Fruit fly (Drosophila melanogaster) whole organism, embryonic: ENCODE results near the gene Col4a1.

Experiments
- BEAF-32 ChIP-seq: fragments of 200-800 bp; sonication (Bioruptor generic); optimal IDR thresholded peaks from 3 replicates; lab custom pipeline; 2017; ENCODE audit warnings: missing biosample characterization, missing genetic modification characterization, mild to moderate bottlenecking, moderate library complexity, missing genetic modification reagents
- CG10209 ChIP-seq: fragments of 200-800 bp; sonication (Bioruptor generic); optimal IDR thresholded peaks from 3 replicates; lab custom pipeline; 2017; ENCODE audit warnings: missing biosample characterization, mild to moderate bottlenecking, missing genetic modification characterization, missing genetic modification reagents
- CG11560 ChIP-seq: fragments of 200-800 bp; sonication (Bioruptor generic); IDR thresholded peaks from 3 replicates; pipeline ENCODE4 v1.3.6; 2022; ENCODE audit warnings: missing biosample characterization, missing genetic modification characterization
- CG13296 ChIP-seq: fragments of 200-800 bp; sonication (Bioruptor generic); optimal IDR thresholded peaks from 3 replicates; lab custom pipeline; 2018; ENCODE audit warnings: missing biosample characterization, mild to moderate bottlenecking, missing genetic modification characterization
- CG13424 ChIP-seq: fragments of 200-800 bp; sonication (Bioruptor generic); optimal IDR thresholded peaks from 2 replicates; lab custom pipeline; 2019; ENCODE audit warnings: missing biosample characterization, mild to moderate bottlenecking, missing genetic modification characterization, moderate library complexity
- CG14710 ChIP-seq: fragments of 200-800 bp; sonication (Bioruptor generic); optimal IDR thresholded peaks from 3 replicates; lab custom pipeline; 2019; ENCODE audit warnings: missing biosample characterization, mild to moderate bottlenecking, missing genetic modification characterization, moderate library complexity
- CG1647 ChIP-seq: fragments of 200-800 bp; sonication (Bioruptor generic); optimal IDR thresholded peaks from 3 replicates; lab custom pipeline; 2016; ENCODE audit warnings: missing biosample characterization, missing genetic modification characterization
- CG16815 ChIP-seq: fragments of 200-800 bp; sonication (Bioruptor generic); optimal IDR thresholded peaks from 3 replicates; lab custom pipeline; 2017; ENCODE audit warnings: missing biosample characterization, mild to moderate bottlenecking, missing genetic modification characterization
- CG17328 ChIP-seq: fragments of 200-800 bp; sonication (Bioruptor generic); IDR thresholded peaks from 2 replicates; pipeline ENCODE4 v1.3.6; 2022; ENCODE audit warnings: missing biosample characterization, missing genetic modification characterization
- CG17361 ChIP-seq: fragments of 200-800 bp; sonication (Bioruptor generic); IDR thresholded peaks from 3 replicates; pipeline ENCODE4 v1.3.6; 2022; ENCODE audit warnings: missing biosample characterization, missing genetic modification characterization
- CG17385 ChIP-seq: fragments of 200-800 bp; sonication (Bioruptor generic); optimal IDR thresholded peaks from 3 replicates; lab custom pipeline; 2018; ENCODE audit warnings: missing biosample characterization, mild to moderate bottlenecking, missing genetic modification characterization
- CG17802 ChIP-seq: fragments of 200-800 bp; sonication (Bioruptor generic); optimal IDR thresholded peaks from 2 replicates; lab custom pipeline; 2018; ENCODE audit warnings: missing biosample characterization, mild to moderate bottlenecking, missing genetic modification characterization, moderate library complexity
- CG17912 ChIP-seq: fragments of 200-800 bp; sonication (Bioruptor generic); optimal IDR thresholded peaks from 2 replicates; lab custom pipeline; 2018; ENCODE audit warnings: missing biosample characterization, mild to moderate bottlenecking, missing genetic modification characterization
- CG2678 ChIP-seq: fragments of 200-800 bp; sonication (Bioruptor generic); optimal IDR thresholded peaks from 3 replicates; lab custom pipeline; 2019; ENCODE audit warnings: missing biosample characterization, mild to moderate bottlenecking, missing genetic modification characterization, moderate library complexity
- CG2712 ChIP-seq: fragments of 200-800 bp; optimal IDR thresholded peaks from 3 replicates; lab custom pipeline; 2019; ENCODE audit warnings: missing biosample characterization, mild to moderate bottlenecking, missing genetic modification characterization, moderate library complexity
- CG30020 ChIP-seq: fragments of 200-800 bp; optimal IDR thresholded peaks from 2 replicates; lab custom pipeline; 2019; ENCODE audit warnings: missing biosample characterization, mild to moderate bottlenecking, missing genetic modification characterization, moderate library complexity
- CG3281 ChIP-seq: fragments of 200-800 bp; sonication (Bioruptor generic); optimal IDR thresholded peaks from 3 replicates; lab custom pipeline; 2017; ENCODE audit warnings: missing biosample characterization, mild to moderate bottlenecking, missing genetic modification characterization
- CG34224 ChIP-seq: fragments of 200-800 bp; sonication (Bioruptor generic); IDR thresholded peaks from 3 replicates; pipeline ENCODE4 v1.3.6; 2022; ENCODE audit warnings: missing biosample characterization, missing genetic modification characterization; ENCODE audit not compliant: partially characterized antibody
- CG7987 ChIP-seq: fragments of 200-800 bp; sonication (Bioruptor generic); optimal IDR thresholded peaks from 2 replicates; lab custom pipeline; 2018; ENCODE audit warnings: missing biosample characterization, mild to moderate bottlenecking, missing genetic modification characterization, moderate library complexity
- CTCF ChIP-seq: fragments of 200-800 bp; sonication (Bioruptor generic); optimal IDR thresholded peaks from 2 replicates; lab custom pipeline; 2017; ENCODE audit warnings: missing biosample characterization, mild to moderate bottlenecking, missing genetic modification characterization, moderate library complexity
- Dll ChIP-seq: fragments of 200-800 bp; sonication (Bioruptor generic); IDR thresholded peaks from 4 replicates; pipeline ENCODE4 v1.3.6; 2022; ENCODE audit warnings: missing biosample characterization, missing genetic modification characterization; ENCODE audit not compliant: partially characterized antibody
- E2f1 ChIP-seq: fragments of 200-800 bp; sonication (Bioruptor generic); IDR thresholded peaks from 2 replicates; pipeline ENCODE4 v1.3.6; 2022; ENCODE audit warnings: missing biosample characterization, missing genetic modification characterization
- E2f2 ChIP-seq: fragments of 200-800 bp; sonication (Bioruptor generic); IDR thresholded peaks from 2 replicates; pipeline ENCODE4 v1.3.6; 2022; ENCODE audit warnings: missing biosample characterization, missing genetic modification characterization
- Fer1 ChIP-seq: fragments of 200-800 bp; sonication (Bioruptor generic); optimal IDR thresholded peaks from 2 replicates; lab custom pipeline; 2017; ENCODE audit warnings: missing biosample characterization, mild to moderate bottlenecking, missing genetic modification characterization
- Hey ChIP-seq: fragments of 200-800 bp; sonication (Bioruptor generic); optimal IDR thresholded peaks from 3 replicates; lab custom pipeline; 2018; ENCODE audit warnings: missing biosample characterization, mild to moderate bottlenecking, missing genetic modification characterization
- HmgZ ChIP-seq: fragments of 200-800 bp; sonication (Bioruptor generic); optimal IDR thresholded peaks from 2 replicates; lab custom pipeline; 2018; ENCODE audit warnings: missing biosample characterization, mild to moderate bottlenecking, missing genetic modification characterization
- Hmr ChIP-seq: fragments of 200-800 bp; sonication (Bioruptor generic); optimal IDR thresholded peaks from 3 replicates; lab custom pipeline; 2017; ENCODE audit warnings: mild to moderate bottlenecking, missing biosample characterization, missing genetic modification reagents, missing genetic modification characterization
- Lim3 ChIP-seq: fragments of 200-800 bp; sonication (Bioruptor generic); IDR thresholded peaks from 2 replicates; pipeline ENCODE4 v1.3.6; 2022; ENCODE audit warnings: missing biosample characterization, missing genetic modification characterization
- MBD-R2 ChIP-seq: fragments of 200-800 bp; sonication (Bioruptor generic); IDR thresholded peaks from 2 replicates; pipeline ENCODE4 v1.3.6; 2022; ENCODE audit warnings: missing biosample characterization, missing genetic modification characterization
- MESR4 ChIP-seq: fragments of 200-800 bp; sonication (Bioruptor generic); optimal IDR thresholded peaks from 2 replicates; lab custom pipeline; 2018; ENCODE audit warnings: missing biosample characterization, mild to moderate bottlenecking, missing genetic modification characterization, moderate library complexity
- NC2β ChIP-seq: fragments of 200-800 bp; sonication (Bioruptor generic); optimal IDR thresholded peaks from 2 replicates; lab custom pipeline; 2016; ENCODE audit warnings: missing biosample characterization, missing genetic modification characterization
- Opbp ChIP-seq: fragments of 200-800 bp; sonication (Bioruptor generic); IDR thresholded peaks from 3 replicates; pipeline ENCODE4 v1.3.6; 2022; ENCODE audit warnings: missing biosample characterization, missing genetic modification characterization; ENCODE audit not compliant: partially characterized antibody
- Spps ChIP-seq: fragments of 200-800 bp; sonication (Bioruptor generic); optimal IDR thresholded peaks from 2 replicates; lab custom pipeline; 2018; ENCODE audit warnings: missing biosample characterization, mild to moderate bottlenecking, missing genetic modification characterization
- YL-1 ChIP-seq: fragments of 200-800 bp; sonication (Bioruptor generic); optimal IDR thresholded peaks from 3 replicates; lab custom pipeline; 2017; ENCODE audit warnings: missing biosample characterization, mild to moderate bottlenecking, missing genetic modification characterization
- ac ChIP-seq: fragments of 200-800 bp; sonication (Bioruptor generic); optimal IDR thresholded peaks from 3 replicates; lab custom pipeline; 2017; ENCODE audit warnings: missing biosample characterization, mild to moderate bottlenecking, missing genetic modification characterization
- ash1 ChIP-seq: fragments of 200-800 bp; sonication (Bioruptor generic); optimal IDR thresholded peaks from 2 replicates; lab custom pipeline; 2018; ENCODE audit warnings: missing biosample characterization, mild to moderate bottlenecking, missing genetic modification characterization
- ato ChIP-seq: fragments of 200-800 bp; sonication (Bioruptor generic); IDR thresholded peaks from 2 replicates; pipeline ENCODE4 v1.3.6; 2022; ENCODE audit warnings: missing biosample characterization, missing genetic modification characterization; ENCODE audit not compliant: partially characterized antibody
- chif ChIP-seq, 2 experiments: fragments of 200-800 bp; sonication (Bioruptor generic); optimal IDR thresholded peaks; 3 replicates each; lab custom pipeline; 2016; ENCODE audit warnings: missing biosample characterization in 2 of 2, missing genetic modification characterization in 2 of 2
- chm ChIP-seq: fragments of 200-800 bp; sonication (Bioruptor generic); IDR thresholded peaks from 2 replicates; pipeline ENCODE4 v1.3.6; 2022; ENCODE audit warnings: missing biosample characterization, missing genetic modification characterization
- ind ChIP-seq: fragments of 200-800 bp; sonication (Bioruptor generic); optimal IDR thresholded peaks from 3 replicates; lab custom pipeline; 2016; ENCODE audit warnings: missing biosample characterization, missing genetic modification characterization
- kah ChIP-seq: fragments of 200-800 bp; sonication (Bioruptor generic); optimal IDR thresholded peaks from 2 replicates; lab custom pipeline; 2018; ENCODE audit warnings: missing biosample characterization, mild to moderate bottlenecking, missing genetic modification characterization
- knrl ChIP-seq: fragments of 200-800 bp; sonication (Bioruptor generic); IDR thresholded peaks from 3 replicates; pipeline ENCODE4 v1.3.6; 2022; ENCODE audit warnings: missing biosample characterization, missing genetic modification characterization; ENCODE audit not compliant: partially characterized antibody
- lab ChIP-seq: fragments of 200-800 bp; sonication (Bioruptor generic); optimal IDR thresholded peaks from 3 replicates; lab custom pipeline; 2017; ENCODE audit warnings: missing biosample characterization, missing genetic modification characterization, mild to moderate bottlenecking, moderate library complexity, missing genetic modification reagents
- nmo ChIP-seq: fragments of 200-800 bp; sonication (Bioruptor generic); optimal IDR thresholded peaks from 2 replicates; lab custom pipeline; 2018; ENCODE audit warnings: missing biosample characterization, mild to moderate bottlenecking, missing genetic modification characterization, moderate library complexity
- shn ChIP-seq: fragments of 200-800 bp; sonication (Bioruptor generic); optimal IDR thresholded peaks from 3 replicates; lab custom pipeline; 2016; ENCODE audit warnings: missing biosample characterization, missing genetic modification characterization
- tin ChIP-seq: fragments of 200-800 bp; sonication (Bioruptor generic); optimal IDR thresholded peaks from 3 replicates; lab custom pipeline; 2016; ENCODE audit warnings: missing biosample characterization, missing genetic modification characterization
- tna ChIP-seq: fragments of 200-800 bp; sonication (Bioruptor generic); IDR thresholded peaks from 2 replicates; pipeline ENCODE4 v1.3.6; 2022; ENCODE audit warnings: missing biosample characterization, missing genetic modification characterization; ENCODE audit not compliant: partially characterized antibody
- unc-4 ChIP-seq: fragments of 200-800 bp; sonication (Bioruptor generic); IDR thresholded peaks from 2 replicates; pipeline ENCODE4 v1.3.6; 2022; ENCODE audit warnings: missing biosample characterization, missing genetic modification characterization; ENCODE audit not compliant: partially characterized antibody
- vvl ChIP-seq: fragments of 200-800 bp; sonication (Bioruptor generic); IDR thresholded peaks from 2 replicates; pipeline ENCODE4 v1.3.6; 2022; ENCODE audit warnings: missing biosample characterization, missing genetic modification characterization

The Col4a1 gene

dm6 chr2L:5054953-5055352 is 25.5 kb downstream of the Col4a1 start, which contains the start of the genes CG14036 and His3.3A (continued):
- 0 out of 2 replicates have a peak, but pooled peaks have one; percentile 25 for TF ChIP-seq ato (GFP tag; lab: Robert Waterston, UW)
- no peak for TF ChIP-seq ind (GFP tag; lab: Kevin White, UChicago)
- no peak for TF ChIP-seq CG16815 (GFP tag; lab: Kevin White, UChicago)
- peak; percentile 43 for TF ChIP-seq CG13424 (tag; lab: Kevin White, UChicago)
- TF ChIP-seq lab (GFP tag; lab: Kevin White, UChicago): peak; percentile 35
- peak; percentile 41; the same call in 1 of the 2 replicates for TF ChIP-seq E2f1 (GFP tag; lab: Robert Waterston, UW)
- TF ChIP-seq nmo (GFP tag; lab: Kevin White, UChicago): peak; percentile 56
- TF ChIP-seq Opbp (GFP tag; lab: Robert Waterston, UW): peak; percentile 63; the same call in 2 of the 3 replicates
- peak; percentile 59 for TF ChIP-seq BEAF-32
- TF ChIP-seq knrl: peak; percentile 52; the same call in 2 of the 3 replicates
- peak; percentile 27; the same call in 1 of the 2 replicates for TF ChIP-seq chm (GFP tag; lab: Robert Waterston, UW)
- peak; percentile 48 for TF ChIP-seq Fer1
- TF ChIP-seq Lim3 (GFP tag; lab: Robert Waterston, UW): no peak
- no peak for TF ChIP-seq ac
- TF ChIP-seq chif (GFP tag; optimal IDR thresholded peaks at IDR 0.05; lab: Kevin White, UChicago): no peak
- no peak for TF ChIP-seq CG1647 (GFP tag; lab: Kevin White, UChicago)
- peak; percentile 46 for TF ChIP-seq CG2712
- TF ChIP-seq MBD-R2: peak; percentile 86
- TF ChIP-seq YL-1: peak; percentile 63
- no peak for TF ChIP-seq tin (GFP tag; lab: Kevin White, UChicago)
- peak; percentile 92 for TF ChIP-seq CG30020 (tag; lab: Kevin White, UChicago)
- TF ChIP-seq CG13296 (GFP tag; lab: Kevin White, UChicago): no peak
- TF ChIP-seq unc-4 (GFP tag; lab: Robert Waterston, UW): peak; percentile 69
- peak; percentile 13 for TF ChIP-seq ash1 (GFP tag; lab: Kevin White, UChicago)
- TF ChIP-seq shn (GFP tag; lab: Kevin White, UChicago): peak; percentile 21
- TF ChIP-seq CG17385 (GFP tag; lab: Kevin White, UChicago): no peak
- peak; percentile 6 for TF ChIP-seq CG17802
- peak; percentile 56 for TF ChIP-seq CG3281 (GFP tag; lab: Kevin White, UChicago)
- TF ChIP-seq CG17328 (GFP tag; lab: Robert Waterston, UW): 0 out of 2 replicates have a peak, but pooled peaks have one; percentile 21
- TF ChIP-seq Dll (GFP tag; lab: Robert Waterston, UW): peak; percentile 56; the same call in 1 of the 4 replicates
- peak; percentile 1 for TF ChIP-seq Spps (tag; lab: Kevin White, UChicago)
- peak; percentile 33 for TF ChIP-seq CTCF
- peak; percentile 27 for TF ChIP-seq CG7987 (GFP tag; lab: Kevin White, UChicago)
- no peak for TF ChIP-seq CG10209 (GFP tag; lab: Kevin White, UChicago)
- peak; percentile 80 for TF ChIP-seq CG34224 (GFP tag; lab: Robert Waterston, UW)
- 0 out of 2 replicates have a peak, but pooled peaks have one; percentile 47 for TF ChIP-seq vvl (GFP tag; lab: Robert Waterston, UW)
- peak; percentile 91 for TF ChIP-seq E2f2
- peak; percentile 4 for TF ChIP-seq NC2β (GFP tag; lab: Kevin White, UChicago)
- TF ChIP-seq HmgZ (tag; lab: Kevin White, UChicago): peak; percentile 74
- peak; percentile 42 for TF ChIP-seq Hmr (GFP tag; lab: Kevin White, UChicago)
- TF ChIP-seq kah (GFP tag; lab: Kevin White, UChicago): no peak
- no peak for TF ChIP-seq Hey (tag; lab: Kevin White, UChicago)
- peak; percentile 89 for TF ChIP-seq MESR4
- TF ChIP-seq CG17912 (GFP tag; lab: Kevin White, UChicago): no peak
- TF ChIP-seq CG11560 (tag; lab: Robert Waterston, UW): peak; percentile 94
- TF ChIP-seq CG14710 (tag; lab: Kevin White, UChicago): peak; percentile 97
- TF ChIP-seq CG17361 (GFP tag; lab: Robert Waterston, UW): peak; percentile 40; the same call in 1 of the 3 replicates
- peak; percentile 14 for TF ChIP-seq CG2678 (tag; lab: Kevin White, UChicago)
- peak; percentile 59; the same call in 1 of the 2 replicates for TF ChIP-seq tna (GFP tag; lab: Robert Waterston, UW)
